Worm (Caenorhabditis elegans) whole organism, late embryonic: ENCODE measurements around the gene popl-1.

ENCODE experiments used
- C38D4.7 ChIP-seq: fragments of 200-800 bp; sonication (Bioruptor generic); optimal IDR thresholded peaks from 2 replicates; lab custom pipeline; 2018; ENCODE audit warnings: mild to moderate bottlenecking, missing genetic modification characterization, moderate library complexity, missing compliant biosample characterization
- K02D7.2 ChIP-seq: sonication (generic microtip); optimal IDR thresholded peaks from 2 replicates; lab custom pipeline; 2017; ENCODE audit warnings: mild to moderate bottlenecking, missing genetic modification characterization, missing compliant biosample characterization
- K09A11.1 ChIP-seq: sonication (generic microtip); optimal IDR thresholded peaks from 2 replicates; lab custom pipeline; 2017; ENCODE audit warnings: antibody characterized with exemption, mild to moderate bottlenecking, missing genetic modification characterization, missing compliant biosample characterization; ENCODE audit not compliant: insufficient read depth
- Y22D7AL.16 ChIP-seq: sonication (generic microtip); optimal IDR thresholded peaks from 2 replicates; lab custom pipeline; 2016; ENCODE audit warnings: missing genetic modification characterization, missing compliant biosample characterization
- ceh-14 ChIP-seq: sonication (generic microtip); optimal IDR thresholded peaks from 2 replicates; lab custom pipeline; 2016; ENCODE audit warnings: missing genotype, missing genetic modification characterization, missing compliant biosample characterization
- ceh-18 ChIP-seq: sonication (generic microtip); optimal IDR thresholded peaks from 2 replicates; lab custom pipeline; 2016; ENCODE audit warnings: missing genetic modification characterization, missing compliant biosample characterization
- ceh-19 ChIP-seq: fragments of 200-800 bp; sonication (Bioruptor generic); optimal IDR thresholded peaks from 2 replicates; lab custom pipeline; 2018; ENCODE audit warnings: mild to moderate bottlenecking, missing genetic modification characterization, missing compliant biosample characterization
- ceh-2 ChIP-seq: sonication (generic microtip); optimal IDR thresholded peaks from 2 replicates; lab custom pipeline; 2016; ENCODE audit warnings: missing genotype, missing genetic modification characterization, missing compliant biosample characterization
- ceh-34 ChIP-seq: sonication (generic microtip); optimal IDR thresholded peaks from 2 replicates; lab custom pipeline; 2016; ENCODE audit warnings: mild to moderate bottlenecking, missing genetic modification characterization, missing compliant biosample characterization
- ceh-45 ChIP-seq: fragments of 200-800 bp; sonication (Bioruptor generic); IDR thresholded peaks from 2 replicates; pipeline ENCODE4 v1.3.6; 2022; ENCODE audit warnings: missing genetic modification reagents, missing genetic modification characterization, missing compliant biosample characterization
- ceh-48 ChIP-seq: sonication (generic microtip); optimal IDR thresholded peaks from 2 replicates; lab custom pipeline; 2016; ENCODE audit warnings: missing genetic modification characterization, inconsistent platforms, missing compliant biosample characterization
- ceh-6 ChIP-seq: fragments of 200-800 bp; sonication (Bioruptor generic); optimal IDR thresholded peaks from 2 replicates; lab custom pipeline; 2018; ENCODE audit warnings: mild to moderate bottlenecking, missing genetic modification characterization, missing compliant biosample characterization
- ceh-9 ChIP-seq: sonication (generic microtip); optimal IDR thresholded peaks from 2 replicates; lab custom pipeline; 2016; ENCODE audit warnings: mild to moderate bottlenecking, missing genetic modification characterization, inconsistent platforms, missing compliant biosample characterization
- dmd-4 ChIP-seq: sonication (generic microtip); optimal IDR thresholded peaks from 2 replicates; lab custom pipeline; 2016; ENCODE audit warnings: borderline replicate concordance, missing genetic modification characterization, missing compliant biosample characterization
- elt-2 ChIP-seq: sonication (generic microtip); optimal IDR thresholded peaks from 2 replicates; lab custom pipeline; 2016; ENCODE audit warnings: missing genetic modification reagents, missing genetic modification characterization, missing compliant biosample characterization
- elt-4 ChIP-seq: sonication (generic microtip); optimal IDR thresholded peaks from 2 replicates; lab custom pipeline; 2016; ENCODE audit warnings: missing genetic modification characterization, missing compliant biosample characterization
- ets-4 ChIP-seq: sonication (generic microtip); optimal IDR thresholded peaks from 2 replicates; lab custom pipeline; 2016; ENCODE audit warnings: missing genetic modification characterization, missing compliant biosample characterization
- eyg-1 ChIP-seq: sonication (generic microtip); optimal IDR thresholded peaks from 2 replicates; lab custom pipeline; 2016; ENCODE audit warnings: missing genotype, missing genetic modification characterization, missing compliant biosample characterization
- fkh-6 ChIP-seq: sonication (generic microtip); optimal IDR thresholded peaks from 2 replicates; lab custom pipeline; 2016; ENCODE audit warnings: missing genetic modification characterization, missing compliant biosample characterization
- gmeb-2 ChIP-seq: sonication (generic microtip); optimal IDR thresholded peaks from 2 replicates; lab custom pipeline; 2016; ENCODE audit warnings: missing genetic modification characterization, inconsistent platforms, missing compliant biosample characterization
- hlh-30 ChIP-seq: sonication (generic microtip); optimal IDR thresholded peaks from 2 replicates; lab custom pipeline; 2017; ENCODE audit warnings: antibody characterized with exemption, missing genetic modification characterization, missing compliant biosample characterization; ENCODE audit not compliant: insufficient read depth
- hlh-8 ChIP-seq: sonication (generic microtip); optimal IDR thresholded peaks from 2 replicates; lab custom pipeline; 2016; ENCODE audit warnings: missing genotype, missing genetic modification characterization, missing compliant biosample characterization
- madf-2 ChIP-seq: sonication (generic microtip); optimal IDR thresholded peaks from 2 replicates; lab custom pipeline; 2017; ENCODE audit warnings: missing genetic modification characterization, missing compliant biosample characterization
- mec-3 ChIP-seq: sonication (generic microtip); optimal IDR thresholded peaks from 2 replicates; lab custom pipeline; 2016; ENCODE audit warnings: borderline replicate concordance, missing genetic modification characterization, missing compliant biosample characterization
- pax-1 ChIP-seq: fragments of 150-350 bp; optimal IDR thresholded peaks from 2 replicates; lab custom pipeline; 2014; ENCODE audit warnings: missing biosample characterization, missing genetic modification characterization
- pqm-1 ChIP-seq: sonication (generic microtip); optimal IDR thresholded peaks from 2 replicates; lab custom pipeline; 2016; ENCODE audit warnings: missing genetic modification characterization, missing compliant biosample characterization
- ref-2 ChIP-seq: sonication (generic microtip); optimal IDR thresholded peaks from 2 replicates; lab custom pipeline; 2016; ENCODE audit warnings: missing genetic modification characterization, missing compliant biosample characterization
- sdc-2 ChIP-seq: sonication (generic microtip); optimal IDR thresholded peaks from 2 replicates; lab custom pipeline; 2016; ENCODE audit warnings: missing genotype, missing genetic modification characterization, missing compliant biosample characterization
- sox-2 ChIP-seq: fragments of 200-800 bp; sonication (Bioruptor generic); IDR thresholded peaks from 2 replicates; pipeline ENCODE4 v1.3.6; 2022; ENCODE audit warnings: missing genetic modification reagents, missing genetic modification characterization, missing compliant biosample characterization
- sox-4 ChIP-seq: sonication (generic microtip); optimal IDR thresholded peaks from 2 replicates; lab custom pipeline; 2017; ENCODE audit warnings: mild to moderate bottlenecking, missing genetic modification characterization, inconsistent platforms, missing compliant biosample characterization
- tbx-2 ChIP-seq: sonication (generic microtip); optimal IDR thresholded peaks from 2 replicates; lab custom pipeline; 2016; ENCODE audit warnings: missing genetic modification characterization, missing compliant biosample characterization
- tbx-7 ChIP-seq: sonication (generic microtip); optimal IDR thresholded peaks from 2 replicates; lab custom pipeline; 2016; ENCODE audit warnings: missing genotype, missing genetic modification characterization, missing compliant biosample characterization
- unc-3 ChIP-seq, 2 experiments: fragments of 200-800 bp in 1 of 2; sonication (Bioruptor generic) in 1 of 2; sonication (generic microtip) in 1 of 2; conservative IDR thresholded peaks in 1 of 2; optimal IDR thresholded peaks in 1 of 2; 2 replicates each; pipeline versions ENCODE4 v1.3.6 to Lab custom; 2016 to 2022; ENCODE audit warnings: missing compliant biosample characterization in 2 of 2, missing genetic modification characterization in 2 of 2, missing genetic modification reagents in 1 of 2
- zip-5 ChIP-seq: sonication (generic microtip); optimal IDR thresholded peaks from 2 replicates; lab custom pipeline; 2016; ENCODE audit warnings: missing genetic modification characterization, missing compliant biosample characterization
- ztf-16 ChIP-seq: sonication (generic microtip); optimal IDR thresholded peaks from 2 replicates; lab custom pipeline; 2017; ENCODE audit warnings: missing genetic modification characterization, missing compliant biosample characterization

The popl-1 gene

DNA sequence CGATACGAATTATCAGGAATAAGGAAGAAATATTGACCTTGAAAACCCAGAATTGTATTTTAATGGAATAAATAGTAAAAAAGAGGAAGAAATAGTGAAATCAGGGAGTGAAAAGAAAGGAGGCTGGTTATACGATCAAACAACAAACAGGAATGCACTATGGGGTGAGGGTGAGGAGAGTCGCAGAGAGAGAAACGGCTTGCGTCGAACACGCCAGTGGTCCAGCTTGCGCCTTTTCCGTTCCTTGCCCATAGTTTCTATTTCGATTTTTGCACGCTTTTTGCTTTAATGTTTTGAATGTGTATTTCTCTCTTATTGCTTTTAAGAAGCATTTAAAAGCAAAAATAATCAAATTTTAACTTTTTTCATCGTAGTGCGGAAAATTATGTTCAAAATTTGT is 22.9 kb upstream of the popl-1 start (continued):
- peak; percentile 41 for TF ChIP-seq hlh-30 (tag; lab: Kevin White, UChicago)
- peak; percentile 32 for TF ChIP-seq pqm-1
- TF ChIP-seq Y22D7AL.16 (tag; lab: Kevin White, UChicago), result no peak
- TF ChIP-seq madf-2 (tag; lab: Kevin White, UChicago), result peak; percentile 41
- no peak for TF ChIP-seq elt-4 (tag; lab: Kevin White, UChicago)
- TF ChIP-seq eyg-1 (tag; lab: Kevin White, UChicago), result no peak
- no peak for TF ChIP-seq ceh-45
- TF ChIP-seq ceh-6, result no peak
- no peak for TF ChIP-seq tbx-7 (tag; lab: Kevin White, UChicago)
- no peak for TF ChIP-seq dmd-4 (tag; lab: Kevin White, UChicago)
- peak; percentile 87 for TF ChIP-seq ceh-34
- TF ChIP-seq ceh-19, result peak; percentile 77
- no peak for TF ChIP-seq ceh-9 (tag; lab: Kevin White, UChicago)
- peak; percentile 80 for TF ChIP-seq elt-2 (tag; lab: Kevin White, UChicago)
- peak; percentile 64 for TF ChIP-seq ceh-18 (tag; lab: Kevin White, UChicago)
- TF ChIP-seq ceh-2 (tag; lab: Kevin White, UChicago), result peak; percentile 45
- TF ChIP-seq hlh-8 (tag; lab: Kevin White, UChicago), result peak; percentile 11
- 0 out of 2 replicates have a peak, but pooled peaks have one; percentile 23 for TF ChIP-seq sox-2
- peak; percentile 8 for TF ChIP-seq ceh-48 (tag; lab: Kevin White, UChicago)
- TF ChIP-seq fkh-6 (tag; lab: Kevin White, UChicago), result peak; percentile 56
- TF ChIP-seq K09A11.1, result peak; percentile 19
- TF ChIP-seq mec-3 (tag; lab: Kevin White, UChicago), result no peak
- TF ChIP-seq ref-2 (tag; lab: Kevin White, UChicago), result peak; percentile 32

DNA sequence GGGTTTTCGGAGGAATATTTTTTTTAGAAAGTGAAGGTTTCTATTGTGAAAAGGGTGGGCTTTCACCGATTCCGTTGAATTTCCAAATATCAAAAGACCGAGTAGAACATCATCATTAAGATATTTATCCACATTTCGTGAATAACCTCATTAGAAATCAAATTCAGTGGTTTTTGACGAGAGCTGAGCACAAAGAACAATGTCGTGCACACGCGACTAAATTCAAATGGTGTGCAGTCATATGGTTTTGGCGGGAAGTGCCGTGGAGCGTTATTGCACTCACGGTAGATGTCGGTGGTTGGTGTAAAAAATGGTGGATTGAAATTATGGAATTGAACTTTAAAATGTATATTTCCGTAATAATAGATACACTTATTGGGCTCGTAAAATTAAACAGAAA is 21.9 kb upstream of the popl-1 start:
- TF ChIP-seq hlh-30 (tag; lab: Kevin White, UChicago) (peak; percentile 81), ceh-6 (no peak)

DNA sequence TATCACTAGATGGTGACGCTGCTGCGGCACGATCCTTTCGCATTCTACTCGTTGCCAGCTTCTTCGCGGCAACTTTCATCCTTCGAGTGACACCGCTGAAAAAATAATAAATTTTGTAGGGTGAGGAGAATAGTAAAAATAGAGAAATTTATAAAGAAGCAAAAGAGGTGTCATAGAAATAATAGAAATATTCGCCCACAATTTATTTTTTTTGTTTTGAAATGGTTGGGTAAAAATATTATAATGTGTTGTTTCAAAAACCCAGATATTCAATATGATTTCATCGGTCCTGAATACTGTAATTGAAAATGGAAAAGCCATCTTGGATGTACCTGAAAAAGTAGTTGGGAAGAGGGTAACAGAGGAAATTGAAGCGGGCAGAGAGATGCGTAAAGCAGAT is 21.5 kb upstream of the popl-1 start, which contains the start of gene set-1:
Gene set-1, minus strand, starts transcription at position 101 of the 400 bp plus-strand sequence.
- no peak for TF ChIP-seq sdc-2 (tag; lab: Kevin White, UChicago)
- no peak for TF ChIP-seq ceh-2 (tag; lab: Kevin White, UChicago)
- TF ChIP-seq mec-3 (tag; lab: Kevin White, UChicago), result no peak
- TF ChIP-seq K02D7.2 (tag; lab: Kevin White, UChicago), result no peak
- no peak for TF ChIP-seq hlh-30 (tag; lab: Kevin White, UChicago)
- TF ChIP-seq pax-1 (tag; lab: Kevin White, UChicago), result no peak
- no peak for TF ChIP-seq madf-2 (tag; lab: Kevin White, UChicago)
- TF ChIP-seq tbx-2, result no peak
- no peak for TF ChIP-seq ztf-16
- no peak for TF ChIP-seq gmeb-2 (tag; lab: Kevin White, UChicago)
- no peak for TF ChIP-seq zip-5
- TF ChIP-seq ceh-9 (tag; lab: Kevin White, UChicago), result no peak
- no peak for TF ChIP-seq unc-3 (GFP tag; conservative IDR thresholded peaks at IDR 0.05; lab: Robert Waterston, UW)
- no peak for TF ChIP-seq unc-3 (tag; optimal IDR thresholded peaks at IDR 0.05; lab: Kevin White, UChicago)

DNA sequence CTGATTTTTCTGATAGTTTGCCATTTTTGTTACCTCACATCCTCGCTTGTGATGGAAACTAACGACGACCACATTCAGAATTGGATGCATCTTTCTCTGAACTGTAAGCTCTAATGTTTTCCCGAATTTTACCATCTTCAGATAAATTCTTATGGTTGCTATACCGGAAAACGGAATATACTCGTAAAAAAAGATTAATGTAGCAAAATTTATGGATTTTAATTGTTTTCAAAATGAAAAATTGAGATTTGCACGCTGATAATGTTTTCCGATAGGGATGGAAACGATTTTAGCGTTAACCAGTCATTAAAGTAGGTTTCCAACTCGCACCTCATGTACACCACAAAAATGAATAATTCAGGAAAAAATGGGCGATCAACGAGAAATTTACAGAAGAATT is 19.9 kb upstream of the popl-1 start, which contains the start of gene T26A5.6:
Gene T26A5.6, minus strand, starts transcription at position 101 of the 400 bp plus-strand sequence.
- no peak for TF ChIP-seq hlh-8 (tag; lab: Kevin White, UChicago)
- no peak for TF ChIP-seq ceh-14 (tag; lab: Kevin White, UChicago)
- TF ChIP-seq elt-2 (tag; lab: Kevin White, UChicago), result no peak
- TF ChIP-seq C38D4.7 (GFP tag; lab: Kevin White, UChicago), result no peak
- TF ChIP-seq sdc-2 (tag; lab: Kevin White, UChicago), result no peak
- TF ChIP-seq sox-4 (tag; lab: Kevin White, UChicago), result no peak
- TF ChIP-seq ets-4 (tag; lab: Kevin White, UChicago), result no peak
